Worm (Caenorhabditis elegans) whole organism, L2 larva: ENCODE measurements around the gene srh-206.

Experiments used
- lin-11 ChIP-seq: fragments of 150-350 bp; sonication (generic microtip); optimal IDR thresholded peaks from 2 replicates; lab custom pipeline; 2014; ENCODE audit warnings: missing biosample characterization, missing genetic modification characterization, inconsistent platforms, mixed read lengths
- mab-5 ChIP-seq: fragments of 150-350 bp; optimal IDR thresholded peaks from 2 replicates; lab custom pipeline; 2014; ENCODE audit warnings: missing biosample characterization, missing genetic modification characterization
- nhr-23 ChIP-seq: fragments of 150-350 bp; optimal IDR thresholded peaks from 2 replicates; lab custom pipeline; 2014; ENCODE audit warnings: missing biosample characterization, missing genetic modification reagents, missing genetic modification characterization

- no peak for TF ChIP-seq nhr-23 (tag; lab: Kevin White, UChicago)
- TF ChIP-seq lin-11 = no peak
- no peak for TF ChIP-seq mab-5 (tag; lab: Kevin White, UChicago)
Observed at ce11 chrV:16910864-16911263, 43.8 kb downstream of the srh-206 start.
